Fruit fly (Drosophila melanogaster): Measurements from ENCODE around the gene Rack1.

Gene Rack1

DNA sequence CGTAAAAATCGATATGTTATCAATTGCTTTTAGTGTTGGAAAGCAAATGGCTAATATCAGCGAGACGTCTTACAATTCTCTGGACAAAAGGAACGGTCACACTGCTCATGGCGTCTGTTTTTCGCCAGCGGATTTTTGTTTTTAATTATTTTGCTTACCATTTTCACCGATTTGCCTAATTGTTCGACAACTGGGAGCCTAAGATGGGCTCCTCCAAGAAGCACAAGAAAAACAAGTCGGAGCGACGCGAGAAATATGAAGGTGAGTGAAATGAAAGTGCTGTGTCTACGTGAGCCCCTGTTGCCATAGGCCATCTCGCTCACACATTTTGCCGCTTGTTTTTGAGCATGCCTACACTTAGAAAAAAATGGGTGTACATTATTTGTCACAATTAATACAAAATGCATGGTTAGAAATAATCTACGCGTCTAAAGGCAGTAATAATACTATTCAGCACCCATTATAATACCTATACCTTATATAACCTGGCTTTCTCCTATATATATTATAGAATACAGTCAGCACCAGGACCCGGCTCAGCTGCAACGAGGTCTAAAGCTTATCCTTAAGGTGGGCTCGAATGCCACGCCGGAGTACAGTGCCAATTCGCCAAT, 44.2 kb downstream of the Rack1 start, which contains the start of gene Brd7-9 (continued):
- TF ChIP-seq Eip93F (GFP tag; optimal IDR thresholded peaks at IDR 0.05) (peak; percentile 19), pdm3 (GFP tag; optimal IDR thresholded peaks at IDR 0.05) (peak; percentile 72), CG6276 (GFP tag; optimal IDR thresholded peaks at IDR 0.05) (no peak), esn (GFP tag; optimal IDR thresholded peaks at IDR 0.05) (peak; percentile 80), CG8632 (GFP tag; optimal IDR thresholded peaks at IDR 0.05) (peak; percentile 66), CG6808 (GFP tag; optimal IDR thresholded peaks at IDR 0.05) (no peak), CG1621 (tag; optimal IDR thresholded peaks at IDR 0.05) (peak; percentile 36), Smox (GFP tag; optimal IDR thresholded peaks at IDR 0.05) (peak; percentile 76), CG3919 (GFP tag; optimal IDR thresholded peaks at IDR 0.05) (peak; percentile 85), CG31627 (GFP tag; optimal IDR thresholded peaks at IDR 0.05) (peak; percentile 70), CG6854 (GFP tag; optimal IDR thresholded peaks at IDR 0.05) (no peak), Hr38 (GFP tag; optimal IDR thresholded peaks at IDR 0.05) (no peak), Met (GFP tag; optimal IDR thresholded peaks at IDR 0.05) (peak; percentile 86), ss (GFP tag; optimal IDR thresholded peaks at IDR 0.05) (no peak), Ets96B (tag; optimal IDR thresholded peaks at IDR 0.05) (peak; percentile 72), CG6792 (GFP tag; optimal IDR thresholded peaks at IDR 0.05) (peak; percentile 67), CG11294 (GFP tag; IDR thresholded peaks at IDR 0.05) (peak; percentile 73), CG10631 (GFP tag; optimal IDR thresholded peaks at IDR 0.05) (peak; percentile 61), lz (GFP tag; optimal IDR thresholded peaks at IDR 0.05) (peak; percentile 71), CG16779 (tag; optimal IDR thresholded peaks at IDR 0.05) (peak; percentile 50), net (GFP tag; optimal IDR thresholded peaks at IDR 0.05) (peak; percentile 87), CG6163 (GFP tag; IDR thresholded peaks at IDR 0.05) (peak; percentile 90), CG4318 (GFP tag; optimal IDR thresholded peaks at IDR 0.05) (peak; percentile 3), Sox15 (GFP tag; optimal IDR thresholded peaks at IDR 0.05) (peak; percentile 28), Ets21C (GFP tag; optimal IDR thresholded peaks at IDR 0.05) (peak; percentile 31), CG15336 (GFP tag; IDR thresholded peaks at IDR 0.05) (peak; percentile 93), CG7368 (GFP tag; optimal IDR thresholded peaks at IDR 0.05) (peak; percentile 73), CG11762 (GFP tag; optimal IDR thresholded peaks at IDR 0.05; ENCODE audit: insufficient read depth) (peak; percentile 66), cyc (GFP tag; optimal IDR thresholded peaks at IDR 0.05) (peak; percentile 70), Hr4 (GFP tag; optimal IDR thresholded peaks at IDR 0.05) (peak; percentile 75), Lpt (GFP tag; optimal IDR thresholded peaks at IDR 0.05) (peak; percentile 50), topi (GFP tag; optimal IDR thresholded peaks at IDR 0.05) (peak; percentile 77), Blimp-1 (GFP tag; optimal IDR thresholded peaks at IDR 0.05) (no peak)

DNA sequence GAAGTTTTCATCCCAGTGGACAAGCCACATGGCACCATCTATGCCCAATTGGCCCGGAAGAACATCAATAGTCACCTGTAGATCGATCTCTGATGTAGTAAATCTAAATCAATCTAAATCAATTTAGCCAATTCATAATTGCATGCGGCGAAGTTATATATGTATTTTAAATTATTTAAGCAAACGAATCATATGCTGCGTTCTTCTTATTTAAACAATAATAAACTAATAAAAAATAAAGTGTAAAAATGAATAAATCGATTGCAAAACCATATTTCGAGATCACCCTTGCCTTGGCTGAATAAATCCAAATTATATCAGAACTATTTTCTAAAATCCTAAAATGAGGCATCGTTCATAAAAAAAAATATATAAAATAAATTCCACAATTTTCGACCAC, 46.0 kb downstream of the Rack1 start, which contains the start of gene CG7164:
TSS of gene CG7164 (plus strand) at position 301 of the 400 bp plus-strand sequence.
- TF ChIP-seq Sox102F (GFP tag; optimal IDR thresholded peaks at IDR 0.05): no peak
- no peak for TF ChIP-seq eg (GFP tag; IDR thresholded peaks at IDR 0.05)
- no peak for TF ChIP-seq salr (GFP tag; optimal IDR thresholded peaks at IDR 0.05)
- no peak for TF ChIP-seq CG6163 (GFP tag; IDR thresholded peaks at IDR 0.05)
- no peak for TF ChIP-seq esn (GFP tag; optimal IDR thresholded peaks at IDR 0.05)
- TF ChIP-seq OdsH (GFP tag; optimal IDR thresholded peaks at IDR 0.05): no peak
- no peak for TF ChIP-seq CG1621 (tag; optimal IDR thresholded peaks at IDR 0.05)
- no peak for TF ChIP-seq CG16779 (tag; optimal IDR thresholded peaks at IDR 0.05)
- no peak for TF ChIP-seq cyc (GFP tag; optimal IDR thresholded peaks at IDR 0.05)
- no peak for TF ChIP-seq Ets21C (GFP tag; optimal IDR thresholded peaks at IDR 0.05)
- no peak for TF ChIP-seq Ets96B (tag; optimal IDR thresholded peaks at IDR 0.05)
- no peak for TF ChIP-seq fkh (GFP tag; optimal IDR thresholded peaks at IDR 0.05)

DNA sequence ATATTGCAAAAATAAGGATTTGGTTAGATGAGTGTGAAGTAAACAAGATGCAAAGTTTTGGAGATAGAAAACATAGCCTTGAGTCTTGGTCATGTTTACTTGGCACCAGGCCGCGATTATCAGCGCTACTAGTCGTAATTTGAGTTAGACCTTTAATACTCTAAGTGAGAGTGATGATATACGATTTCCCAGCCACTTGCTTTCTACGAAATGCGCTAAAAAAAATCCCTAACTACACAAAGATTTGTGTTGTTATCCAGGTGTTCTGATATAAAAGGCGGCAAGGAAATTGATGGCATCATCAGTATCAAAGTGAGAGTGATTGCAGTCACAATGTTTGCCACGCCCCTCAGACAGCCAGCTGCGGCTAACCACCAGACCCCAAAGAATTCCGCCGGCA, 47.3 kb downstream of the Rack1 start, which contains the start of gene Uro:
TSS of gene Uro (plus strand) at position 301 of the 400 bp plus-strand sequence.
- TF ChIP-seq CG11294 (GFP tag; IDR thresholded peaks at IDR 0.05): no peak
- no peak for TF ChIP-seq CG34406 (GFP tag; optimal IDR thresholded peaks at IDR 0.05)
- TF ChIP-seq CG11902 (GFP tag; optimal IDR thresholded peaks at IDR 0.05): no peak
- no peak for TF ChIP-seq CG6163 (GFP tag; IDR thresholded peaks at IDR 0.05)

Measured in whole organism, prepupa.